Fruit fly (Drosophila melanogaster): ENCODE results near the gene CG14947.

DNA sequence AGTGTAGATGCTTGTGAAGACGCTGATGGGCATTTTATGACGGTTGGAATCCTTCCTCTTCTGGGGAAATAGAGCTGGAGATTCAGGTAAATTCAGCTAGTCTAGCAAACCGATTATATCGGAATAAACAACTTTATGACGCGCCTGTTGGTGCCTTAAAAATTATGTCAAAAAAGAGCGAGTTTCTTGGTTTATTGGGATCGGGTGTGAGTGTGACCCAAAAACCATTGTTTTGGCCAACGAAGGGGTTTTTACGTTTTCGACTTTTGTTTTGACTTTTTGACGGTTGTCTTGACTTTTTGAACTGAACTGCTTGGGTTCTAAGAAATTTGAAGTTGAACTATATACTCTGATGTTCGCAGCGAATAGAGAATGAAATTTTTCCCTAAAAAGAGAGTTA, 16.1 kb downstream of the CG14947 start:
- TF ChIP-seq cnc (optimal IDR thresholded peaks at IDR 0.05): no peak
- TF ChIP-seq CG11617 (GFP tag; optimal IDR thresholded peaks at IDR 0.05): no peak
- no peak for TF ChIP-seq Mnt (GFP tag; optimal IDR thresholded peaks at IDR 0.05)

Measured in whole organism, adult.